Fruit fly (Drosophila melanogaster) ovary, adult (tissue): ENCODE data around the gene Lcp65Ag3.

Experiments
- CG17801 ChIP-seq: fragments of 200-800 bp; optimal IDR thresholded peaks from 2 replicates; lab custom pipeline; 2019; ENCODE audit warnings: missing biosample characterization, mild to moderate bottlenecking, missing genetic modification characterization, moderate library complexity; ENCODE audit not compliant: partially characterized antibody

Lcp65Ag3 gene

dm6 chr3L:6144769-6145220 is 14.0 kb upstream of the Lcp65Ag3 start, which contains the start of gene Lcp65Ac:
Lcp65Ac (plus strand) TSS chr3L:6144819.
- TF ChIP-seq CG17801 (GFP tag; lab: Kevin White, UChicago) = no peak

dm6 chr3L:6143188-6143755 is 12.5 kb upstream of the Lcp65Ag3 start, which contains the start of gene Lcp65Ad:
Lcp65Ad (plus strand) TSS chr3L:6143395.
- TF ChIP-seq CG17801 (GFP tag; lab: Kevin White, UChicago) = no peak

- TF ChIP-seq CG17801 (GFP tag; lab: Kevin White, UChicago) = no peak
Measured at dm6 chr3L:6142313-6142712, 11.5 kb upstream of the Lcp65Ag3 start, which contains the start of gene Cpr65Aw. Cpr65Aw (minus strand) TSS chr3L:6142413.

dm6 chr3L:6141538-6141937 is 10.7 kb upstream of the Lcp65Ag3 start:
- no peak for TF ChIP-seq CG17801 (GFP tag; lab: Kevin White, UChicago)

- TF ChIP-seq CG17801 (GFP tag; lab: Kevin White, UChicago) = no peak
Measured at dm6 chr3L:6140771-6141472, 10.1 kb upstream of the Lcp65Ag3 start.

dm6 chr3L:6139924-6140574 is 9.3 kb upstream of the Lcp65Ag3 start, which contains the start of gene Cpr65Av:
Cpr65Av (minus strand) TSS chr3L:6139974.
- TF ChIP-seq CG17801 (GFP tag; lab: Kevin White, UChicago) = no peak

dm6 chr3L:6138586-6138985 is 7.8 kb upstream of the Lcp65Ag3 start:
- no peak for TF ChIP-seq CG17801 (GFP tag; lab: Kevin White, UChicago)

dm6 chr3L:6138018-6138417 is 7.2 kb upstream of the Lcp65Ag3 start, which contains the start of gene Lcp65Ae:
Lcp65Ae (minus strand) TSS chr3L:6138118.
- TF ChIP-seq CG17801 (GFP tag; lab: Kevin White, UChicago) = no peak

- no peak for TF ChIP-seq CG17801 (GFP tag; lab: Kevin White, UChicago)
Measured at dm6 chr3L:6136691-6137090, 5.9 kb upstream of the Lcp65Ag3 start, which contains the start of gene Lcp65Af. Lcp65Af (minus strand) TSS chr3L:6136791.

- TF ChIP-seq CG17801 (GFP tag; lab: Kevin White, UChicago) = no peak
Measured at dm6 chr3L:6135174-6135573, 4.4 kb upstream of the Lcp65Ag3 start, which contains the start of gene Lcp65Ag1. Lcp65Ag1 (minus strand) TSS chr3L:6135274.

dm6 chr3L:6133546-6133945 is 2.8 kb upstream of the Lcp65Ag3 start, which contains the start of gene Lcp65Ag2:
Lcp65Ag2 (minus strand) TSS chr3L:6133593.
- TF ChIP-seq CG17801 (GFP tag; lab: Kevin White, UChicago) = no peak

- no peak for TF ChIP-seq CG17801 (GFP tag; lab: Kevin White, UChicago)
Measured at dm6 chr3L:6132009-6132408, 1.2 kb upstream of the Lcp65Ag3 start, which contains the start of gene Cpr65Au. Cpr65Au (minus strand) TSS chr3L:6132109.

dm6 chr3L:6129591-6129990 is 1.2 kb downstream of the Lcp65Ag3 start:
- no peak for TF ChIP-seq CG17801 (GFP tag; lab: Kevin White, UChicago)

- TF ChIP-seq CG17801 (GFP tag; lab: Kevin White, UChicago) = no peak
Measured at dm6 chr3L:6125409-6125689, 5.4 kb downstream of the Lcp65Ag3 start.
